Worm (Caenorhabditis elegans) whole organism, early embryonic: Measurements from ENCODE around the gene C27B7.7.

ENCODE experiments used
- aly-1 ChIP-seq: sonication (generic microtip); optimal IDR thresholded peaks from 2 replicates; lab custom pipeline; 2016; ENCODE audit warnings: missing genetic modification characterization, missing compliant biosample characterization
- ama-1 ChIP-seq: fragments of 150-350 bp; optimal IDR thresholded peaks from 2 replicates; lab custom pipeline; 2014
- ceh-36 ChIP-seq: sonication (generic microtip); optimal IDR thresholded peaks from 2 replicates; lab custom pipeline; 2016; ENCODE audit warnings: missing genetic modification characterization, inconsistent platforms, missing compliant biosample characterization

DNA sequence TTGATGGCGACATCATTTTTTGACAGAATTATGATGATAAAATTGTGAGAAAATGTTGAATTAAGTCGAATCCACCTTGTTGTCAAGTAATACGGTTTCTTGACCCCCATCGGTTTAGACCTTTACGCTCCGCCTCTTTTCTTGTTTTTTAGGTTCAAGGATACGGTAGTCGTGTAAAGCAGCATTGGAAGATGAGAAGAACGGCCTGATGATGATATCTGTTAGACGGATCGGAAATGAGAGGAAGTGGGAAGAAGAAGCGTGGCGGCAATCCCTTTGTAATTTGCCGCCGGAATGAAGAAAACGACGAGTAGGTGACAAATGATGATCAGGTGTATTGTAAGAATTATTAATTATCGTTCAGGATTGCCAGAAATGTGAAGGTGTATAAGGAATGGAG, 27.0 kb upstream of the C27B7.7 start, which contains the start of gene npax-4:
- TF ChIP-seq aly-1 (tag; lab: Kevin White, UChicago), result no peak
- no peak for TF ChIP-seq ceh-36 (tag; lab: Kevin White, UChicago)
- TF ChIP-seq ama-1 (lab: Kevin White, UChicago), result no peak
